Worm (Caenorhabditis elegans): ENCODE data around the gene soc-2.

DNA sequence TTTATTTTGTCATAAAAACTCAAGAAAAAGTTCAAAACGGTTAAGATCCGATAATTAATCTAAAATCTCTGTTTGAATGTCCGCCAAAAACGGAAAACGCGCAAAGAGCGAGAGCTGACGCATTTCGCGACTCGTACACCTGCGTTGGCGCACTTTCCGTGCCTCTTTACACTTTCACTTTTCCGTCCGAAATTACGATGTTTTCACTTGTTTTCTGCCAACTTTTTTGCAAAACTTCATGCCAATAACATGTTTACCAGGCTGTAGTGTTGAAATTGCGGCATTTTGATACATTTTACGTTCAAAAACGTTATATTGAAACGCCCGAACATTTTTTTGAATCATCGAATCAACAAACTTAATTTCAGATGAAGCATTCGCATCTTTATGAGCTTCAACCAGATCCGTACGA is 31.5 kb upstream of the soc-2 start, which contains the start of gene W03F8.4:
- TF ChIP-seq dao-5 (tag; optimal IDR thresholded peaks at IDR 0.05): no peak
- TF ChIP-seq him-1 (tag; optimal IDR thresholded peaks at IDR 0.05): no peak

All from whole organism, L4/young adult.